Fruit fly (Drosophila melanogaster) whole organism, embryonic: ENCODE data around the gene asl.
A peak's percentile ranks its signal among the peaks of the same experiment; 100 is the strongest.

Experiments
- B-H2 ChIP-seq: fragments of 200-800 bp; sonication (Bioruptor generic); optimal IDR thresholded peaks from 2 replicates; lab custom pipeline; 2018; ENCODE audit warnings: missing biosample characterization, mild to moderate bottlenecking, missing genetic modification characterization
- CG11093 ChIP-seq: fragments of 200-800 bp; sonication (Bioruptor generic); IDR thresholded peaks from 3 replicates; pipeline ENCODE4 v1.3.6; 2022; ENCODE audit warnings: missing biosample characterization, missing genetic modification characterization
- CG11456 ChIP-seq: fragments of 200-800 bp; sonication (Bioruptor generic); IDR thresholded peaks from 3 replicates; pipeline ENCODE4 v1.3.6; 2022; ENCODE audit warnings: missing biosample characterization, missing genetic modification characterization
- CG1233 ChIP-seq: fragments of 200-800 bp; sonication (Bioruptor generic); optimal IDR thresholded peaks from 4 replicates; lab custom pipeline; 2018; ENCODE audit warnings: missing biosample characterization, mild to moderate bottlenecking, missing genetic modification characterization
- CG12744 ChIP-seq: fragments of 200-800 bp; sonication (Bioruptor generic); optimal IDR thresholded peaks from 2 replicates; lab custom pipeline; 2016; ENCODE audit warnings: missing biosample characterization, missing genetic modification characterization
- CG15011 ChIP-seq: fragments of 200-800 bp; sonication (Bioruptor generic); optimal IDR thresholded peaks from 3 replicates; lab custom pipeline; 2018; ENCODE audit warnings: missing biosample characterization, mild to moderate bottlenecking, missing genetic modification characterization
- CG16779 ChIP-seq: fragments of 200-800 bp; sonication (Bioruptor generic); IDR thresholded peaks from 2 replicates; pipeline ENCODE4 v1.3.6; 2022; ENCODE audit warnings: missing biosample characterization, missing genetic modification characterization
- CG1792 ChIP-seq: fragments of 200-800 bp; sonication (Bioruptor generic); optimal IDR thresholded peaks from 2 replicates; lab custom pipeline; 2016; ENCODE audit warnings: missing biosample characterization, missing genetic modification characterization
- CG1832 ChIP-seq: fragments of 200-800 bp; sonication (Bioruptor generic); optimal IDR thresholded peaks from 2 replicates; lab custom pipeline; 2017; ENCODE audit warnings: missing biosample characterization, mild to moderate bottlenecking, missing genetic modification characterization, inconsistent platforms
- CG2120 ChIP-seq: fragments of 200-800 bp; sonication (Bioruptor generic); optimal IDR thresholded peaks from 3 replicates; lab custom pipeline; 2016; ENCODE audit warnings: missing biosample characterization, missing genetic modification characterization
- CG2875 ChIP-seq: fragments of 200-800 bp; sonication (Bioruptor generic); optimal IDR thresholded peaks from 2 replicates; lab custom pipeline; 2017; ENCODE audit warnings: missing biosample characterization, mild to moderate bottlenecking, missing genetic modification characterization, missing genetic modification reagents
- CG30403 ChIP-seq: fragments of 200-800 bp; sonication (Bioruptor generic); optimal IDR thresholded peaks from 3 replicates; lab custom pipeline; 2016; ENCODE audit warnings: missing biosample characterization, missing genetic modification characterization
- CG33213 ChIP-seq: fragments of 200-800 bp; sonication (Bioruptor generic); optimal IDR thresholded peaks from 3 replicates; lab custom pipeline; 2016; ENCODE audit warnings: missing biosample characterization, missing genetic modification characterization
- CG3847 ChIP-seq: fragments of 200-800 bp; sonication (Bioruptor generic); IDR thresholded peaks from 2 replicates; pipeline ENCODE4 v1.3.6; 2022; ENCODE audit warnings: missing biosample characterization, missing genetic modification characterization
- CG4282 ChIP-seq: fragments of 200-800 bp; sonication (Bioruptor generic); optimal IDR thresholded peaks from 2 replicates; lab custom pipeline; 2016; ENCODE audit warnings: missing biosample characterization, missing genetic modification characterization
- CG6683 ChIP-seq: fragments of 200-800 bp; sonication (Bioruptor generic); optimal IDR thresholded peaks from 2 replicates; lab custom pipeline; 2017; ENCODE audit warnings: missing biosample characterization, mild to moderate bottlenecking, missing genetic modification characterization, missing genetic modification reagents
- CG8290 ChIP-seq, 3 experiments: fragments of 200-800 bp; sonication (Bioruptor generic); optimal IDR thresholded peaks; 2 replicates each; lab custom pipeline; 2016 to 2019; ENCODE audit warnings: missing biosample characterization in 3 of 3, missing genetic modification characterization in 3 of 3, mild to moderate bottlenecking in 2 of 3, moderate library complexity in 1 of 3
- CG9727 ChIP-seq: fragments of 200-800 bp; sonication (Bioruptor generic); optimal IDR thresholded peaks from 3 replicates; lab custom pipeline; 2017; ENCODE audit warnings: missing biosample characterization, mild to moderate bottlenecking, missing genetic modification characterization
- CkIIα-i1 ChIP-seq: fragments of 200-800 bp; sonication (Bioruptor generic); IDR thresholded peaks from 2 replicates; pipeline ENCODE4 v1.3.6; 2022; ENCODE audit warnings: missing biosample characterization, missing genetic modification characterization
- CoRest ChIP-seq: fragments of 200-800 bp; sonication (Bioruptor generic); optimal IDR thresholded peaks from 3 replicates; lab custom pipeline; 2018; ENCODE audit warnings: missing biosample characterization, mild to moderate bottlenecking, missing genetic modification characterization, moderate library complexity
- D ChIP-seq, 2 experiments: fragments of 200-800 bp in 1 of 2; fragments of >200 bp in 1 of 2; sonication (Bioruptor generic) in 1 of 2; optimal IDR thresholded peaks; 2 replicates in 1 of 2; 3 replicates in 1 of 2; lab custom pipeline; 2017; ENCODE audit warnings: mild to moderate bottlenecking in 1 of 2, missing biosample characterization in 1 of 2, missing genetic modification characterization in 1 of 2, missing genetic modification reagents in 1 of 2
- Ets97D ChIP-seq: fragments of 200-800 bp; sonication (Bioruptor generic); optimal IDR thresholded peaks from 3 replicates; lab custom pipeline; 2016; ENCODE audit warnings: missing biosample characterization, missing genetic modification characterization
- Gug ChIP-seq: fragments of 200-800 bp; sonication (Bioruptor generic); IDR thresholded peaks from 4 replicates; pipeline ENCODE4 v1.3.6; 2022; ENCODE audit warnings: missing biosample characterization, missing genetic modification characterization
- HLHmδ ChIP-seq: fragments of 200-800 bp; sonication (Bioruptor generic); optimal IDR thresholded peaks from 2 replicates; lab custom pipeline; 2018; ENCODE audit warnings: missing biosample characterization, mild to moderate bottlenecking, missing genetic modification characterization, moderate library complexity
- Hand ChIP-seq: fragments of 200-800 bp; sonication (Bioruptor generic); optimal IDR thresholded peaks from 2 replicates; lab custom pipeline; 2017; ENCODE audit warnings: mild to moderate bottlenecking, missing biosample characterization, missing genetic modification reagents, missing genetic modification characterization
- Jarid2 ChIP-seq: fragments of 200-800 bp; sonication (Bioruptor generic); optimal IDR thresholded peaks from 3 replicates; lab custom pipeline; 2017; ENCODE audit warnings: mild to moderate bottlenecking, missing biosample characterization, missing genetic modification reagents, missing genetic modification characterization
- MBD-R2 ChIP-seq: fragments of 200-800 bp; sonication (Bioruptor generic); IDR thresholded peaks from 2 replicates; pipeline ENCODE4 v1.3.6; 2022; ENCODE audit warnings: missing biosample characterization, missing genetic modification characterization
- Mrtf ChIP-seq: fragments of 200-800 bp; sonication (Bioruptor generic); IDR thresholded peaks from 3 replicates; pipeline ENCODE4 v1.3.6; 2022; ENCODE audit warnings: missing biosample characterization, missing genetic modification characterization
- NC2β ChIP-seq: fragments of 200-800 bp; sonication (Bioruptor generic); optimal IDR thresholded peaks from 2 replicates; lab custom pipeline; 2016; ENCODE audit warnings: missing biosample characterization, missing genetic modification characterization
- Nf-YA ChIP-seq: fragments of 200-800 bp; sonication (Bioruptor generic); IDR thresholded peaks from 2 replicates; pipeline ENCODE4 v1.3.6; 2022; ENCODE audit warnings: missing biosample characterization, missing genetic modification characterization
- NfI ChIP-seq: fragments of 200-800 bp; sonication (Bioruptor generic); optimal IDR thresholded peaks from 3 replicates; lab custom pipeline; 2018; ENCODE audit warnings: missing biosample characterization, mild to moderate bottlenecking, missing genetic modification characterization, moderate library complexity
- Ssrp ChIP-seq: fragments of 200-800 bp; sonication (Bioruptor generic); optimal IDR thresholded peaks from 2 replicates; lab custom pipeline; 2018; ENCODE audit warnings: missing biosample characterization, mild to moderate bottlenecking, missing genetic modification characterization, moderate library complexity
- Usf ChIP-seq: fragments of 200-800 bp; sonication (Bioruptor generic); optimal IDR thresholded peaks from 2 replicates; lab custom pipeline; 2017; ENCODE audit warnings: missing genotype, missing biosample characterization, missing genetic modification characterization
- ab ChIP-seq: fragments of 200-800 bp; sonication (Bioruptor generic); optimal IDR thresholded peaks from 2 replicates; lab custom pipeline; 2016; ENCODE audit warnings: missing biosample characterization, missing genetic modification characterization
- cad ChIP-seq: fragments of >200 bp; optimal IDR thresholded peaks from 2 replicates; lab custom pipeline; 2017; ENCODE audit warnings: missing biosample characterization, missing genetic modification characterization
- dan ChIP-seq: fragments of 200-800 bp; sonication (Bioruptor generic); IDR thresholded peaks from 2 replicates; pipeline ENCODE4 v1.3.6; 2022; ENCODE audit warnings: missing biosample characterization, missing genetic modification characterization
- dmrt99B ChIP-seq: fragments of 200-800 bp; sonication (Bioruptor generic); optimal IDR thresholded peaks from 2 replicates; lab custom pipeline; 2018; ENCODE audit warnings: missing biosample characterization, mild to moderate bottlenecking, missing genetic modification characterization, moderate library complexity
- eve ChIP-seq, 2 experiments: fragments of >200 bp; optimal IDR thresholded peaks; 2 replicates each; lab custom pipeline; 2017; ENCODE audit warnings: missing biosample characterization in 2 of 2, missing genetic modification characterization in 2 of 2
- kay ChIP-seq: fragments of 200-800 bp; sonication (Bioruptor generic); optimal IDR thresholded peaks from 2 replicates; lab custom pipeline; 2016; ENCODE audit warnings: missing biosample characterization, missing genetic modification characterization
- nau ChIP-seq: fragments of 200-800 bp; sonication (Bioruptor generic); optimal IDR thresholded peaks from 3 replicates; lab custom pipeline; 2017; ENCODE audit warnings: missing biosample characterization, mild to moderate bottlenecking, missing genetic modification characterization, missing genetic modification reagents
- p53 ChIP-seq: fragments of 200-800 bp; sonication (Bioruptor generic); optimal IDR thresholded peaks from 2 replicates; lab custom pipeline; 2016; ENCODE audit warnings: missing biosample characterization, missing genetic modification characterization
- pho ChIP-seq: fragments of 200-800 bp; sonication (Bioruptor generic); optimal IDR thresholded peaks from 2 replicates; lab custom pipeline; 2016; ENCODE audit warnings: missing biosample characterization, missing genetic modification characterization
- scrt ChIP-seq: fragments of 200-800 bp; sonication (Bioruptor generic); optimal IDR thresholded peaks from 2 replicates; lab custom pipeline; 2018; ENCODE audit warnings: missing biosample characterization, mild to moderate bottlenecking, missing genetic modification characterization, moderate library complexity
- shn ChIP-seq: fragments of 200-800 bp; sonication (Bioruptor generic); optimal IDR thresholded peaks from 3 replicates; lab custom pipeline; 2016; ENCODE audit warnings: missing biosample characterization, missing genetic modification characterization
- vnd ChIP-seq: fragments of 200-800 bp; sonication (Bioruptor generic); IDR thresholded peaks from 3 replicates; pipeline ENCODE4 v1.3.6; 2022; ENCODE audit warnings: missing biosample characterization, missing genetic modification characterization; ENCODE audit not compliant: partially characterized antibody
- wek ChIP-seq: fragments of 200-800 bp; sonication (Bioruptor generic); optimal IDR thresholded peaks from 3 replicates; lab custom pipeline; 2018; ENCODE audit warnings: missing biosample characterization, mild to moderate bottlenecking, missing genetic modification characterization, moderate library complexity
- wor ChIP-seq: fragments of 200-800 bp; sonication (Bioruptor generic); IDR thresholded peaks from 2 replicates; pipeline ENCODE4 v1.3.6; 2022; ENCODE audit warnings: missing biosample characterization, missing genetic modification characterization
- yki ChIP-seq: fragments of >200 bp; optimal IDR thresholded peaks from 3 replicates; lab custom pipeline; 2018
- zf30C ChIP-seq: fragments of 200-800 bp; sonication (Bioruptor generic); optimal IDR thresholded peaks from 3 replicates; lab custom pipeline; 2018; ENCODE audit warnings: missing biosample characterization, mild to moderate bottlenecking, missing genetic modification characterization

asl gene

dm6 chr3R:5636519-5637430 is 30.4 kb upstream of the asl start, which contains the start of the genes CG31548 and CG12170 (continued):
- TF ChIP-seq D (optimal IDR thresholded peaks at IDR 0.05; lab: Kevin White, UChicago) (no peak), D (GFP tag; optimal IDR thresholded peaks at IDR 0.05; lab: Kevin White, UChicago) (no peak), nau (GFP tag; lab: Kevin White, UChicago) (no peak), CG2120 (GFP tag; lab: Kevin White, UChicago) (peak; percentile 62), Nf-YA (GFP tag; lab: Robert Waterston, UW) (no peak), wek (GFP tag; lab: Kevin White, UChicago) (peak; percentile 91), CoRest (tag; lab: Kevin White, UChicago) (peak; percentile 47), Jarid2 (no peak), CG3847 (GFP tag; lab: Robert Waterston, UW) (no peak), CG11093 (GFP tag; lab: Robert Waterston, UW) (no peak), CG1832 (GFP tag; lab: Kevin White, UChicago) (no peak), shn (GFP tag; lab: Kevin White, UChicago) (no peak), scrt (GFP tag; lab: Kevin White, UChicago) (no peak), HLHmδ (GFP tag; lab: Kevin White, UChicago) (no peak), CG12744 (no peak), CG1792 (GFP tag; lab: Kevin White, UChicago) (no peak), CkIIα-i1 (GFP tag; lab: Robert Waterston, UW) (no peak), B-H2 (GFP tag; lab: Kevin White, UChicago) (no peak), MBD-R2 (GFP tag; lab: Robert Waterston, UW) (peak; percentile 53), vnd (no peak), p53 (GFP tag; lab: Kevin White, UChicago) (no peak), CG33213 (GFP tag; lab: Kevin White, UChicago) (no peak), dan (GFP tag; lab: Robert Waterston, UW) (no peak), CG15011 (no peak), CG6683 (GFP tag; lab: Kevin White, UChicago) (peak; percentile 34), CG8290 (GFP tag; optimal IDR thresholded peaks at IDR 0.05; lab: Kevin White, UChicago) (no peak), CG8290 (tag; optimal IDR thresholded peaks at IDR 0.05; lab: Kevin White, UChicago) (no peak), Mrtf (GFP tag; lab: Robert Waterston, UW) (0 out of 3 replicates have a peak, but pooled peaks have one; percentile 4), wor (GFP tag; lab: Robert Waterston, UW) (no peak), kay (GFP tag; lab: Kevin White, UChicago) (no peak), CG4282 (GFP tag; lab: Kevin White, UChicago) (no peak), CG1233 (GFP tag; lab: Kevin White, UChicago) (no peak), eve (GFP tag; optimal IDR thresholded peaks at IDR 0.05; lab: Kevin White, UChicago) (no peak), CG9727 (GFP tag; lab: Kevin White, UChicago) (peak; percentile 69), dmrt99B (tag; lab: Kevin White, UChicago) (no peak), CG11456 (no peak), zf30C (no peak), yki (no peak), ab (GFP tag; lab: Kevin White, UChicago) (no peak), CG30403 (GFP tag; lab: Kevin White, UChicago) (peak; percentile 53), Gug (GFP tag; lab: Robert Waterston, UW) (no peak), CG16779 (GFP tag; lab: Robert Waterston, UW) (no peak), Usf (GFP tag; lab: Kevin White, UChicago) (no peak), cad (GFP tag; lab: Kevin White, UChicago) (no peak), pho (GFP tag; lab: Kevin White, UChicago) (no peak), NfI (no peak), CG2875 (GFP tag; lab: Kevin White, UChicago) (peak; percentile 18), Hand (GFP tag; lab: Kevin White, UChicago) (no peak), Ets97D (GFP tag; lab: Kevin White, UChicago) (peak; percentile 14), NC2β (GFP tag; lab: Kevin White, UChicago) (peak; percentile 22), Ssrp (tag; lab: Kevin White, UChicago) (no peak)
